Worm (Caenorhabditis elegans) whole organism, L4 larva: Measurements from ENCODE around the gene srv-14.

Experiments
- F37D6.2 ChIP-seq: sonication (generic microtip); optimal IDR thresholded peaks from 2 replicates; lab custom pipeline; 2016; ENCODE audit warnings: mild to moderate bottlenecking, missing genetic modification characterization, missing compliant biosample characterization
- T20F7.1 ChIP-seq: fragments of 200-800 bp; sonication (Bioruptor generic); optimal IDR thresholded peaks from 2 replicates; lab custom pipeline; 2018; ENCODE audit warnings: mild to moderate bottlenecking, missing genetic modification characterization, missing compliant biosample characterization
- T26A8.4 ChIP-seq: fragments of 200-800 bp; sonication (Bioruptor generic); IDR thresholded peaks from 2 replicates; pipeline ENCODE4 v1.3.6; 2022; ENCODE audit warnings: missing genetic modification characterization, missing compliant biosample characterization
- Y105C5A.15 ChIP-seq: fragments of 200-800 bp; sonication (Bioruptor generic); IDR thresholded peaks from 2 replicates; pipeline ENCODE4 v1.3.6; 2022; ENCODE audit warnings: missing genetic modification characterization, missing compliant biosample characterization
- Y75B8A.6 ChIP-seq: fragments of 200-800 bp; sonication (Bioruptor generic); IDR thresholded peaks from 2 replicates; pipeline ENCODE4 v1.3.6; 2022; ENCODE audit warnings: missing genetic modification reagents, missing genetic modification characterization, missing compliant biosample characterization
- ZK337.2 ChIP-seq: fragments of 200-800 bp; sonication (Bioruptor generic); IDR thresholded peaks from 2 replicates; pipeline ENCODE4 v1.3.6; 2022; ENCODE audit warnings: missing genetic modification reagents, missing genetic modification characterization, missing compliant biosample characterization
- aly-2 ChIP-seq: sonication (generic microtip); optimal IDR thresholded peaks from 2 replicates; lab custom pipeline; 2018; ENCODE audit warnings: missing biosample characterization, missing genetic modification characterization
- arid-1 ChIP-seq: fragments of 200-800 bp; sonication (Bioruptor generic); conservative IDR thresholded peaks from 2 replicates; pipeline ENCODE4 v1.3.6; 2022; ENCODE audit warnings: missing genetic modification reagents, missing genetic modification characterization, missing compliant biosample characterization
- ceh-32 ChIP-seq: sonication (generic microtip); optimal IDR thresholded peaks from 2 replicates; lab custom pipeline; 2016; ENCODE audit warnings: mild to moderate bottlenecking, missing genetic modification characterization, missing compliant biosample characterization; ENCODE audit not compliant: poor library complexity
- ces-1 ChIP-seq: fragments of 150-350 bp; sonication (generic microtip); optimal IDR thresholded peaks from 4 replicates; lab custom pipeline; 2014; ENCODE audit warnings: missing biosample characterization, missing genetic modification reagents, missing genetic modification characterization
- ctbp-1 ChIP-seq: fragments of 200-800 bp; sonication (Bioruptor generic); IDR thresholded peaks from 2 replicates; pipeline ENCODE4 v1.3.6; 2022; ENCODE audit warnings: missing genetic modification reagents, missing genetic modification characterization, missing compliant biosample characterization
- daf-16 ChIP-seq, 3 experiments: sonication (generic microtip); optimal IDR thresholded peaks; 2 replicates each; lab custom pipeline; 2016 to 2017; ENCODE audit warnings: missing genetic modification characterization in 3 of 3, missing genetic modification reagents in 3 of 3, mild to moderate bottlenecking in 2 of 3, missing compliant biosample characterization in 2 of 3, missing biosample characterization in 1 of 3, moderate library complexity in 1 of 3
- dmd-6 ChIP-seq: fragments of 200-800 bp; sonication (Bioruptor generic); IDR thresholded peaks from 2 replicates; pipeline ENCODE4 v1.3.6; 2022; ENCODE audit warnings: missing genetic modification reagents, missing genetic modification characterization, missing compliant biosample characterization
- dmd-8 ChIP-seq: fragments of 200-800 bp; sonication (Bioruptor generic); IDR thresholded peaks from 2 replicates; pipeline ENCODE4 v1.3.6; 2022; ENCODE audit warnings: missing genetic modification characterization, missing compliant biosample characterization
- dpl-1 ChIP-seq: fragments of 150-350 bp; optimal IDR thresholded peaks from 2 replicates; lab custom pipeline; 2014; ENCODE audit warnings: missing biosample characterization, missing genetic modification reagents, missing genetic modification characterization
- egl-27 ChIP-seq: sonication (generic microtip); optimal IDR thresholded peaks from 3 replicates; lab custom pipeline; 2017; ENCODE audit warnings: missing biosample characterization, missing genetic modification reagents, missing genetic modification characterization
- fos-1 ChIP-seq: fragments of 150-350 bp; optimal IDR thresholded peaks from 2 replicates; lab custom pipeline; 2014; ENCODE audit warnings: missing biosample characterization, missing genetic modification characterization
- hif-1 ChIP-seq, 2 experiments: sonication (generic microtip); optimal IDR thresholded peaks; 2 replicates each; lab custom pipeline; 2016 to 2017; ENCODE audit warnings: missing compliant biosample characterization in 2 of 2, missing genetic modification characterization in 2 of 2, missing genetic modification reagents in 2 of 2, missing genotype in 2 of 2, mild to moderate bottlenecking in 1 of 2
- lim-7 ChIP-seq: fragments of 200-800 bp; sonication (Bioruptor generic); IDR thresholded peaks from 2 replicates; pipeline ENCODE4 v1.3.6; 2022; ENCODE audit warnings: missing genetic modification characterization, missing compliant biosample characterization
- lin-1 ChIP-seq: fragments of 200-800 bp; sonication (Bioruptor generic); IDR thresholded peaks from 2 replicates; pipeline ENCODE4 v1.3.6; 2022; ENCODE audit warnings: missing genetic modification reagents, missing genetic modification characterization, missing compliant biosample characterization
- lin-13 ChIP-seq: fragments of 150-350 bp; optimal IDR thresholded peaks from 2 replicates; lab custom pipeline; 2014; ENCODE audit warnings: missing biosample characterization, missing genetic modification reagents, missing genetic modification characterization
- lin-38 ChIP-seq: fragments of 200-800 bp; sonication (Bioruptor generic); IDR thresholded peaks from 2 replicates; pipeline ENCODE4 v1.3.6; 2022; ENCODE audit warnings: missing genetic modification reagents, missing genetic modification characterization, missing compliant biosample characterization
- lin-39 ChIP-seq: fragments of 150-350 bp; optimal IDR thresholded peaks from 2 replicates; lab custom pipeline; 2014; ENCODE audit warnings: missing biosample characterization, missing genetic modification reagents, missing genetic modification characterization
- lir-3 ChIP-seq: sonication (generic microtip); optimal IDR thresholded peaks from 2 replicates; lab custom pipeline; 2016; ENCODE audit warnings: mild to moderate bottlenecking, missing genetic modification characterization, missing compliant biosample characterization
- madf-5 ChIP-seq, 2 experiments: fragments of 200-800 bp; sonication (Bioruptor generic); IDR thresholded peaks; 2 replicates each; pipeline ENCODE4 v1.3.6; 2022; ENCODE audit warnings: missing compliant biosample characterization in 2 of 2, missing genetic modification characterization in 2 of 2
- mdl-1 ChIP-seq, 2 experiments: fragments of 150-350 bp in 1 of 2; sonication (generic microtip) in 1 of 2; optimal IDR thresholded peaks; 2 replicates each; lab custom pipeline; 2014 to 2017; ENCODE audit warnings: missing biosample characterization in 2 of 2, missing genetic modification characterization in 2 of 2
- mdt-29 ChIP-seq: fragments of 200-800 bp; sonication (Bioruptor generic); IDR thresholded peaks from 2 replicates; pipeline ENCODE4 v1.3.6; 2022; ENCODE audit warnings: missing genetic modification reagents, missing genetic modification characterization, missing compliant biosample characterization
- mep-1 ChIP-seq: fragments of 150-350 bp; sonication (generic microtip); optimal IDR thresholded peaks from 3 replicates; lab custom pipeline; 2014; ENCODE audit warnings: missing biosample characterization, missing genetic modification characterization
- mxl-3 ChIP-seq: fragments of 200-800 bp; sonication (Bioruptor generic); optimal IDR thresholded peaks from 2 replicates; lab custom pipeline; 2018; ENCODE audit warnings: mild to moderate bottlenecking, missing genetic modification characterization, missing compliant biosample characterization
- nhr-10 ChIP-seq: fragments of 150-350 bp; optimal IDR thresholded peaks from 2 replicates; lab custom pipeline; 2014; ENCODE audit warnings: missing biosample characterization, missing genetic modification characterization
- nhr-11 ChIP-seq: fragments of 150-350 bp; optimal IDR thresholded peaks from 2 replicates; lab custom pipeline; 2014; ENCODE audit warnings: missing biosample characterization, missing genetic modification characterization
- nhr-237 ChIP-seq: sonication (generic microtip); optimal IDR thresholded peaks from 2 replicates; lab custom pipeline; 2017; ENCODE audit warnings: missing biosample characterization, missing genetic modification characterization
- nhr-77 ChIP-seq: fragments of 150-350 bp; optimal IDR thresholded peaks from 2 replicates; lab custom pipeline; 2014; ENCODE audit warnings: missing biosample characterization, missing genetic modification characterization
- php-3 ChIP-seq: fragments of 200-800 bp; sonication (Bioruptor generic); IDR thresholded peaks from 2 replicates; pipeline ENCODE4 v1.3.6; 2022; ENCODE audit warnings: missing genetic modification reagents, missing genetic modification characterization, missing compliant biosample characterization
- pqm-1 ChIP-seq: sonication (generic microtip); optimal IDR thresholded peaks from 2 replicates; lab custom pipeline; 2017; ENCODE audit warnings: missing biosample characterization, missing genetic modification characterization
- sdz-12 ChIP-seq: fragments of 200-800 bp; sonication (Bioruptor generic); optimal IDR thresholded peaks from 2 replicates; lab custom pipeline; 2018; ENCODE audit warnings: mild to moderate bottlenecking, missing genetic modification characterization, missing compliant biosample characterization
- snpc-1.2 ChIP-seq: fragments of 200-800 bp; sonication (Bioruptor generic); IDR thresholded peaks from 2 replicates; pipeline ENCODE4 v1.3.6; 2022; ENCODE audit warnings: missing genetic modification reagents, missing genetic modification characterization, missing compliant biosample characterization
- spr-1 ChIP-seq: sonication (generic microtip); optimal IDR thresholded peaks from 2 replicates; lab custom pipeline; 2016; ENCODE audit warnings: mild to moderate bottlenecking, missing genetic modification characterization, missing compliant biosample characterization
- unc-130 ChIP-seq: sonication (generic microtip); optimal IDR thresholded peaks from 2 replicates; lab custom pipeline; 2016; ENCODE audit warnings: missing genetic modification reagents, missing genetic modification characterization, missing compliant biosample characterization
- ztf-11 ChIP-seq: fragments of 150-350 bp; optimal IDR thresholded peaks from 2 replicates; lab custom pipeline; 2014; ENCODE audit warnings: missing biosample characterization, missing genetic modification characterization

The srv-14 gene

ce11 chrIV:15894819-15895218, 786 bp upstream of the srv-14 start:
- TF ChIP-seq lin-13 (no peak), arid-1 (GFP tag; lab: Robert Waterston, UW) (no peak), dpl-1 (no peak), mdl-1 (tag; optimal IDR thresholded peaks at IDR 0.05; lab: Kevin White, UChicago) (no peak), spr-1 (tag; lab: Kevin White, UChicago) (no peak), nhr-237 (tag; lab: Kevin White, UChicago) (no peak), snpc-1.2 (GFP tag; lab: Robert Waterston, UW) (peak; percentile 53; the same call in 1 of the 2 replicates), ztf-11 (tag; lab: Kevin White, UChicago) (no peak)

- TF ChIP-seq mdt-29 (GFP tag; lab: Robert Waterston, UW) (no peak), dmd-8 (no peak), T26A8.4 (no peak), madf-5 (GFP tag; IDR thresholded peaks at IDR 0.05; lab: Robert Waterston, UW) (no peak), mep-1 (tag; lab: Kevin White, UChicago) (no peak), ces-1 (GFP tag; lab: Kevin White, UChicago) (no peak), egl-27 (no peak), lim-7 (GFP tag; lab: Robert Waterston, UW) (no peak), nhr-11 (tag; lab: Kevin White, UChicago) (no peak), Y105C5A.15 (GFP tag; lab: Robert Waterston, UW) (no peak), T20F7.1 (GFP tag; lab: Kevin White, UChicago) (no peak), F37D6.2 (tag; lab: Kevin White, UChicago) (no peak), sdz-12 (GFP tag; lab: Kevin White, UChicago) (no peak), lin-38 (GFP tag; lab: Robert Waterston, UW) (no peak), hif-1 (tag; optimal IDR thresholded peaks at IDR 0.05; lab: Kevin White, UChicago) (no peak), nhr-10 (tag; lab: Kevin White, UChicago) (no peak), unc-130 (GFP tag; lab: Kevin White, UChicago) (no peak), fos-1 (tag; lab: Kevin White, UChicago) (no peak), aly-2 (tag; lab: Kevin White, UChicago) (no peak), lin-39 (tag; lab: Kevin White, UChicago) (no peak)
Observed at ce11 chrIV:15883922-15884321, 10.1 kb downstream of the srv-14 start, which contains the start of gene Y105C5B.3. TSS of gene Y105C5B.3 (plus strand) at chrIV:15884222.

ce11 chrIV:15880114-15880513, 13.9 kb downstream of the srv-14 start:
- TF ChIP-seq snpc-1.2 (GFP tag; lab: Robert Waterston, UW) (peak; percentile 80), dmd-6 (GFP tag; lab: Robert Waterston, UW) (no peak), php-3 (GFP tag; lab: Robert Waterston, UW) (no peak), ceh-32 (tag; lab: Kevin White, UChicago) (no peak)

- no peak for TF ChIP-seq Y75B8A.6 (GFP tag; lab: Robert Waterston, UW)
- no peak for TF ChIP-seq ZK337.2
- TF ChIP-seq ctbp-1 (GFP tag; lab: Robert Waterston, UW): no peak
- TF ChIP-seq pqm-1 (tag; lab: Kevin White, UChicago): no peak
- no peak for TF ChIP-seq fos-1 (tag; lab: Kevin White, UChicago)
- no peak for TF ChIP-seq ces-1 (GFP tag; lab: Kevin White, UChicago)
- no peak for TF ChIP-seq lin-1 (GFP tag; lab: Robert Waterston, UW)
- TF ChIP-seq lin-38 (GFP tag; lab: Robert Waterston, UW): no peak
- no peak for TF ChIP-seq lir-3 (tag; lab: Kevin White, UChicago)
- TF ChIP-seq hif-1 (tag; optimal IDR thresholded peaks at IDR 0.05; lab: Kevin White, UChicago): no peak
- no peak for TF ChIP-seq mxl-3 (GFP tag; lab: Kevin White, UChicago)
- TF ChIP-seq lin-39 (tag; lab: Kevin White, UChicago): no peak
- no peak for TF ChIP-seq sdz-12 (GFP tag; lab: Kevin White, UChicago)
- TF ChIP-seq nhr-77 (tag; lab: Kevin White, UChicago): no peak
- TF ChIP-seq mdt-29 (GFP tag; lab: Robert Waterston, UW): no peak
- TF ChIP-seq daf-16 (GFP tag; optimal IDR thresholded peaks at IDR 0.05; lab: Kevin White, UChicago): no peak
- TF ChIP-seq daf-16 (tag; optimal IDR thresholded peaks at IDR 0.05; lab: Kevin White, UChicago): no peak
- TF ChIP-seq, all 104 proteins: peak for 0
Observed at ce11 chrIV:15878262-15878661, 15.8 kb downstream of the srv-14 start.
